Fruit fly (Drosophila melanogaster) whole organism, pupa: Measurements from ENCODE around the gene CG34159.

Source experiments
- CG10348 ChIP-seq: fragments of 200-800 bp; sonication (Bioruptor generic); IDR thresholded peaks from 2 replicates; pipeline ENCODE4 v1.3.6; 2022; ENCODE audit warnings: missing biosample characterization, missing genetic modification characterization
- CG15710 ChIP-seq: fragments of 200-800 bp; sonication (Bioruptor generic); optimal IDR thresholded peaks from 2 replicates; lab custom pipeline; 2018; ENCODE audit warnings: missing biosample characterization, mild to moderate bottlenecking, missing genetic modification characterization, moderate library complexity
- CG17806 ChIP-seq: fragments of 200-800 bp; sonication (Bioruptor generic); optimal IDR thresholded peaks from 2 replicates; lab custom pipeline; 2018; ENCODE audit warnings: missing biosample characterization, mild to moderate bottlenecking, missing genetic modification characterization, moderate library complexity
- CG8159 ChIP-seq: fragments of 200-800 bp; sonication (Bioruptor generic); optimal IDR thresholded peaks from 3 replicates; lab custom pipeline; 2018; ENCODE audit warnings: missing biosample characterization, mild to moderate bottlenecking, missing genetic modification characterization, moderate library complexity
- Pif1A ChIP-seq: fragments of 200-800 bp; sonication (Bioruptor generic); optimal IDR thresholded peaks from 3 replicates; lab custom pipeline; 2016; ENCODE audit warnings: missing biosample characterization, missing genetic modification characterization
- Pif1B ChIP-seq: fragments of 200-800 bp; sonication (Bioruptor generic); optimal IDR thresholded peaks from 3 replicates; lab custom pipeline; 2016; ENCODE audit warnings: missing biosample characterization, missing genetic modification characterization
- fd96Ca ChIP-seq: fragments of 200-800 bp; sonication (Bioruptor generic); IDR thresholded peaks from 3 replicates; pipeline ENCODE4 v1.3.6; 2022; ENCODE audit warnings: missing biosample characterization, missing genetic modification characterization

DNA sequence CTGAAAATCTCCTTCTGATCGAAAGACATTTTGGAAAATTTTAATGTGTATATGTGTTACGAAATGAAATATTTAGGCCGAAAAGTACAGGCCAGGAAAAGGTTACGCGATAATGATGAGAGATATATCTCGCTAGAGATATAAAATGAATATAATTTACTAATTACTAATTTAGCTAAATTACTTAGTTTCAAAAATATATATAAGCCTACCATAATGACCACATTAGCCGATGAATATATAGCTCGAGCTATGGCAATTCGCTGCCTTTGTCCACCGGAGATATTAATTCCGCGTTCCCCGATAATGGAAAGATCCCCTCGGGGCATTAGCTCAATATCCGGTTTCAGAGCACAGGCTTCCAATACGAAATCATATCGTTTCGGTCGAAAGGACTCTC, 12.7 kb downstream of the CG34159 start, which contains the start of gene Fum4:
- no peak for TF ChIP-seq Pif1A (GFP tag; lab: Kevin White, UChicago)
- no peak for TF ChIP-seq CG17806 (tag; lab: Kevin White, UChicago)
- TF ChIP-seq fd96Ca (GFP tag; lab: Robert Waterston, UW), result no peak
- no peak for TF ChIP-seq CG10348 (GFP tag; lab: Robert Waterston, UW)
- TF ChIP-seq Pif1B (GFP tag; lab: Kevin White, UChicago), result no peak
- TF ChIP-seq CG8159, result no peak
- TF ChIP-seq CG15710 (tag; lab: Kevin White, UChicago), result no peak
